Worm (Caenorhabditis elegans) whole organism, L2 larva: ENCODE measurements around the gene pmp-1.

Experiments
- F13H6.1 ChIP-seq: sonication (generic microtip); optimal IDR thresholded peaks from 2 replicates; lab custom pipeline; 2016; ENCODE audit warnings: missing genetic modification characterization, missing compliant biosample characterization
- ama-1 ChIP-seq: fragments of 150-350 bp; optimal IDR thresholded peaks from 2 replicates; lab custom pipeline; 2018; ENCODE audit warnings: inconsistent platforms
- blmp-1 ChIP-seq: sonication (generic microtip); optimal IDR thresholded peaks from 2 replicates; lab custom pipeline; 2017; ENCODE audit warnings: missing genetic modification characterization, mild to moderate bottlenecking, missing compliant biosample characterization, antibody characterized with exemption, moderate library complexity; ENCODE audit not compliant: insufficient read depth
- ceh-82 ChIP-seq: fragments of 150-350 bp; optimal IDR thresholded peaks from 2 replicates; lab custom pipeline; 2014; ENCODE audit warnings: missing biosample characterization, missing genetic modification characterization
- dmd-4 ChIP-seq: sonication (generic microtip); optimal IDR thresholded peaks from 2 replicates; lab custom pipeline; 2017; ENCODE audit warnings: missing biosample characterization, missing genetic modification characterization
- egl-27 ChIP-seq: sonication (generic microtip); optimal IDR thresholded peaks from 3 replicates; lab custom pipeline; 2017; ENCODE audit warnings: missing biosample characterization, missing genetic modification reagents, missing genetic modification characterization
- fos-1 ChIP-seq: fragments of 150-350 bp; optimal IDR thresholded peaks from 2 replicates; lab custom pipeline; 2014; ENCODE audit warnings: missing biosample characterization, missing genetic modification characterization
- lsy-2 ChIP-seq, 2 experiments: fragments of 150-350 bp in 1 of 2; sonication (generic microtip) in 1 of 2; optimal IDR thresholded peaks; 2 replicates each; lab custom pipeline; 2014 to 2017; ENCODE audit warnings: missing biosample characterization in 2 of 2, missing genetic modification characterization in 2 of 2
- nhr-11 ChIP-seq: fragments of 150-350 bp; optimal IDR thresholded peaks from 2 replicates; lab custom pipeline; 2014; ENCODE audit warnings: missing biosample characterization, missing genetic modification characterization
- unc-39 ChIP-seq: fragments of 150-350 bp; optimal IDR thresholded peaks from 2 replicates; lab custom pipeline; 2014; ENCODE audit warnings: missing biosample characterization, missing genetic modification characterization
- unc-62 ChIP-seq: fragments of 150-350 bp; optimal IDR thresholded peaks from 2 replicates; lab custom pipeline; 2014; ENCODE audit warnings: missing biosample characterization, missing genetic modification reagents, missing genetic modification characterization
- ztf-11 ChIP-seq: sonication (generic microtip); optimal IDR thresholded peaks from 2 replicates; lab custom pipeline; 2017; ENCODE audit warnings: missing biosample characterization, missing genetic modification characterization

- TF ChIP-seq lsy-2 (tag; optimal IDR thresholded peaks at IDR 0.05; lab: Kevin White, UChicago) (no peak), unc-62 (GFP tag; lab: Kevin White, UChicago) (no peak), unc-39 (no peak), ceh-82 (tag; lab: Kevin White, UChicago) (no peak), fos-1 (tag; lab: Kevin White, UChicago) (no peak), egl-27 (no peak), nhr-11 (tag; lab: Kevin White, UChicago) (no peak), F13H6.1 (no peak), ztf-11 (no peak), blmp-1 (tag; lab: Kevin White, UChicago) (no peak), ama-1 (lab: Kevin White, UChicago) (no peak), dmd-4 (no peak)
Observed at ce11 chrII:6843211-6843610, 40.3 kb downstream of the pmp-1 start.
